Fruit fly (Drosophila melanogaster) whole organism, embryonic: ENCODE measurements around the gene CG14537.

Source experiments
- Bgb ChIP-seq: fragments of 200-800 bp; sonication (Bioruptor generic); IDR thresholded peaks from 2 replicates; pipeline ENCODE4 v1.3.6; 2022; ENCODE audit warnings: missing biosample characterization, missing genetic modification characterization; ENCODE audit not compliant: partially characterized antibody
- Bteb2 ChIP-seq: fragments of 200-800 bp; sonication (Bioruptor generic); optimal IDR thresholded peaks from 2 replicates; lab custom pipeline; 2016; ENCODE audit warnings: missing biosample characterization, missing genetic modification characterization
- CG13624 ChIP-seq: fragments of 200-800 bp; sonication (Bioruptor generic); optimal IDR thresholded peaks from 2 replicates; lab custom pipeline; 2016; ENCODE audit warnings: missing biosample characterization, missing genetic modification characterization
- CG13894 ChIP-seq: fragments of 200-800 bp; sonication (Bioruptor generic); optimal IDR thresholded peaks from 3 replicates; lab custom pipeline; 2018; ENCODE audit warnings: missing biosample characterization, mild to moderate bottlenecking, missing genetic modification characterization, moderate library complexity
- CG14965 ChIP-seq: fragments of 200-800 bp; sonication (Bioruptor generic); optimal IDR thresholded peaks from 2 replicates; lab custom pipeline; 2016; ENCODE audit warnings: missing biosample characterization, missing genetic modification characterization, borderline replicate concordance
- CG1529 ChIP-seq: fragments of 200-800 bp; sonication (Bioruptor generic); optimal IDR thresholded peaks from 3 replicates; lab custom pipeline; 2018; ENCODE audit warnings: missing biosample characterization, missing genetic modification characterization
- CG1602 ChIP-seq: fragments of 200-800 bp; sonication (Bioruptor generic); optimal IDR thresholded peaks from 3 replicates; lab custom pipeline; 2016; ENCODE audit warnings: missing biosample characterization, missing genetic modification characterization
- CG16815 ChIP-seq: fragments of 200-800 bp; sonication (Bioruptor generic); optimal IDR thresholded peaks from 3 replicates; lab custom pipeline; 2017; ENCODE audit warnings: missing biosample characterization, mild to moderate bottlenecking, missing genetic modification characterization
- CG16863 ChIP-seq: fragments of 200-800 bp; sonication (Bioruptor generic); optimal IDR thresholded peaks from 3 replicates; lab custom pipeline; 2016; ENCODE audit warnings: missing biosample characterization, missing genetic modification characterization
- CG17829 ChIP-seq: fragments of 200-800 bp; optimal IDR thresholded peaks from 2 replicates; lab custom pipeline; 2019; ENCODE audit warnings: missing biosample characterization, mild to moderate bottlenecking, missing genetic modification characterization, moderate library complexity
- CG1792 ChIP-seq: fragments of 200-800 bp; sonication (Bioruptor generic); optimal IDR thresholded peaks from 2 replicates; lab custom pipeline; 2016; ENCODE audit warnings: missing biosample characterization, missing genetic modification characterization
- CG18011 ChIP-seq: fragments of 200-800 bp; sonication (Bioruptor generic); optimal IDR thresholded peaks from 2 replicates; lab custom pipeline; 2017; ENCODE audit warnings: missing biosample characterization, missing genetic modification characterization, mild to moderate bottlenecking, moderate library complexity, missing genotype
- CG2889 ChIP-seq: fragments of 200-800 bp; sonication (Bioruptor generic); IDR thresholded peaks from 3 replicates; pipeline ENCODE4 v1.3.6; 2022; ENCODE audit warnings: missing biosample characterization, missing genetic modification characterization
- CG30431 ChIP-seq: fragments of 200-800 bp; sonication (Bioruptor generic); optimal IDR thresholded peaks from 2 replicates; lab custom pipeline; 2017; ENCODE audit warnings: missing biosample characterization, missing genetic modification characterization
- CG3065 ChIP-seq: fragments of 200-800 bp; sonication (Bioruptor generic); optimal IDR thresholded peaks from 2 replicates; lab custom pipeline; 2016; ENCODE audit warnings: missing biosample characterization, missing genetic modification characterization
- CG3281 ChIP-seq: fragments of 200-800 bp; sonication (Bioruptor generic); optimal IDR thresholded peaks from 3 replicates; lab custom pipeline; 2017; ENCODE audit warnings: missing biosample characterization, mild to moderate bottlenecking, missing genetic modification characterization
- CG33557 ChIP-seq: fragments of 200-800 bp; sonication (Bioruptor generic); optimal IDR thresholded peaks from 2 replicates; lab custom pipeline; 2019; ENCODE audit warnings: missing biosample characterization, mild to moderate bottlenecking, missing genetic modification characterization, moderate library complexity
- CG4328 ChIP-seq: fragments of 200-800 bp; sonication (Bioruptor generic); optimal IDR thresholded peaks from 3 replicates; lab custom pipeline; 2017; ENCODE audit warnings: missing biosample characterization, missing genetic modification reagents, missing genetic modification characterization
- CG6689 ChIP-seq: fragments of 200-800 bp; sonication (Bioruptor generic); IDR thresholded peaks from 2 replicates; pipeline ENCODE4 v1.3.6; 2022; ENCODE audit warnings: missing biosample characterization, missing genetic modification characterization
- CG7271 ChIP-seq: fragments of 200-800 bp; sonication (Bioruptor generic); optimal IDR thresholded peaks from 2 replicates; lab custom pipeline; 2018; ENCODE audit warnings: missing biosample characterization, mild to moderate bottlenecking, missing genetic modification characterization, moderate library complexity
- CG7556 ChIP-seq: fragments of 200-800 bp; sonication (Bioruptor generic); optimal IDR thresholded peaks from 2 replicates; lab custom pipeline; 2017; ENCODE audit warnings: missing biosample characterization, mild to moderate bottlenecking, missing genetic modification characterization
- CG8765 ChIP-seq: fragments of 200-800 bp; sonication (Bioruptor generic); IDR thresholded peaks from 2 replicates; pipeline ENCODE4 v1.3.6; 2022; ENCODE audit warnings: missing biosample characterization, missing genetic modification characterization
- CG9727 ChIP-seq: fragments of 200-800 bp; sonication (Bioruptor generic); optimal IDR thresholded peaks from 3 replicates; lab custom pipeline; 2017; ENCODE audit warnings: missing biosample characterization, mild to moderate bottlenecking, missing genetic modification characterization
- Gsc ChIP-seq: fragments of 200-800 bp; sonication (Bioruptor generic); IDR thresholded peaks from 2 replicates; pipeline ENCODE4 v1.3.6; 2022; ENCODE audit warnings: missing biosample characterization, missing genetic modification characterization
- Kr ChIP-seq: fragments of 200-800 bp; sonication (Bioruptor generic); optimal IDR thresholded peaks from 2 replicates; lab custom pipeline; 2017; ENCODE audit warnings: missing biosample characterization, mild to moderate bottlenecking, missing genetic modification characterization
- Med ChIP-seq: fragments of 200-800 bp; sonication (Bioruptor generic); peaks from one replicate; lab custom pipeline; 2016; ENCODE audit warnings: missing biosample characterization, missing genetic modification characterization, mild to moderate bottlenecking, inconsistent platforms, moderate library complexity
- Oli ChIP-seq: fragments of 200-800 bp; sonication (Bioruptor generic); optimal IDR thresholded peaks from 2 replicates; lab custom pipeline; 2018; ENCODE audit warnings: missing biosample characterization, mild to moderate bottlenecking, missing genetic modification characterization, moderate library complexity
- Sry-δ ChIP-seq: fragments of 200-800 bp; sonication (Bioruptor generic); optimal IDR thresholded peaks from 2 replicates; lab custom pipeline; 2016; ENCODE audit warnings: missing biosample characterization, missing genetic modification characterization
- caup ChIP-seq: fragments of 200-800 bp; sonication (Bioruptor generic); optimal IDR thresholded peaks from 3 replicates; lab custom pipeline; 2017; ENCODE audit warnings: missing biosample characterization, mild to moderate bottlenecking, missing genetic modification characterization, moderate library complexity; ENCODE audit not compliant: severe bottlenecking
- crc ChIP-seq: fragments of 200-800 bp; sonication (Bioruptor generic); optimal IDR thresholded peaks from 2 replicates; lab custom pipeline; 2016; ENCODE audit warnings: missing biosample characterization, missing genetic modification characterization
- dimm ChIP-seq: fragments of 200-800 bp; sonication (Bioruptor generic); IDR thresholded peaks from 2 replicates; pipeline ENCODE4 v1.3.6; 2022; ENCODE audit warnings: missing biosample characterization, missing genetic modification characterization
- dmrt99B ChIP-seq: fragments of 200-800 bp; sonication (Bioruptor generic); optimal IDR thresholded peaks from 2 replicates; lab custom pipeline; 2018; ENCODE audit warnings: missing biosample characterization, mild to moderate bottlenecking, missing genetic modification characterization, moderate library complexity
- esg ChIP-seq: fragments of 200-800 bp; sonication (Bioruptor generic); conservative IDR thresholded peaks from 2 replicates; pipeline ENCODE4 v1.3.6; 2022; ENCODE audit warnings: missing biosample characterization, missing genetic modification characterization
- eve ChIP-seq, 2 experiments: fragments of >200 bp; optimal IDR thresholded peaks; 2 replicates each; lab custom pipeline; 2017; ENCODE audit warnings: missing biosample characterization in 2 of 2, missing genetic modification characterization in 2 of 2
- exex ChIP-seq: fragments of 200-800 bp; sonication (Bioruptor generic); optimal IDR thresholded peaks from 4 replicates; lab custom pipeline; 2018; ENCODE audit warnings: missing biosample characterization, mild to moderate bottlenecking, missing genetic modification characterization, moderate library complexity
- gcm ChIP-seq: fragments of 200-800 bp; sonication (Bioruptor generic); optimal IDR thresholded peaks from 2 replicates; lab custom pipeline; 2019; ENCODE audit warnings: missing biosample characterization, mild to moderate bottlenecking, missing genetic modification characterization, moderate library complexity
- hbn ChIP-seq: fragments of 200-800 bp; sonication (Bioruptor generic); IDR thresholded peaks from 2 replicates; pipeline ENCODE4 v1.3.6; 2022; ENCODE audit warnings: missing biosample characterization, missing genetic modification characterization; ENCODE audit not compliant: partially characterized antibody
- her ChIP-seq: fragments of 200-800 bp; sonication (Bioruptor generic); optimal IDR thresholded peaks from 2 replicates; lab custom pipeline; 2016; ENCODE audit warnings: missing biosample characterization, missing genetic modification characterization
- hth ChIP-seq: fragments of >200 bp; optimal IDR thresholded peaks from 2 replicates; lab custom pipeline; 2017; ENCODE audit warnings: inconsistent platforms
- ind ChIP-seq: fragments of 200-800 bp; sonication (Bioruptor generic); optimal IDR thresholded peaks from 3 replicates; lab custom pipeline; 2016; ENCODE audit warnings: missing biosample characterization, missing genetic modification characterization
- insv ChIP-seq, 2 experiments: fragments of 200-800 bp; sonication (Bioruptor generic); optimal IDR thresholded peaks; 3 replicates each; lab custom pipeline; 2016 to 2018; ENCODE audit warnings: missing biosample characterization in 2 of 2, missing genetic modification characterization in 2 of 2
- jumu ChIP-seq: fragments of 200-800 bp; sonication (Bioruptor generic); optimal IDR thresholded peaks from 3 replicates; lab custom pipeline; 2016; ENCODE audit warnings: missing biosample characterization, missing genetic modification characterization
- kni ChIP-seq: fragments of 200-800 bp; sonication (Bioruptor generic); optimal IDR thresholded peaks from 3 replicates; lab custom pipeline; 2017; ENCODE audit warnings: mild to moderate bottlenecking, missing biosample characterization, missing genetic modification reagents, missing genetic modification characterization
- maf-S ChIP-seq: fragments of 200-800 bp; sonication (Bioruptor generic); optimal IDR thresholded peaks from 2 replicates; lab custom pipeline; 2016; ENCODE audit warnings: missing biosample characterization, missing genetic modification characterization
- pfk ChIP-seq: fragments of 200-800 bp; sonication (Bioruptor generic); optimal IDR thresholded peaks from 2 replicates; lab custom pipeline; 2018; ENCODE audit warnings: missing biosample characterization, mild to moderate bottlenecking, missing genetic modification characterization, moderate library complexity
- run ChIP-seq: fragments of 200-800 bp; sonication (Bioruptor generic); optimal IDR thresholded peaks from 3 replicates; lab custom pipeline; 2018; ENCODE audit warnings: missing biosample characterization, mild to moderate bottlenecking, missing genetic modification characterization
- salm ChIP-seq: fragments of 200-800 bp; sonication (Bioruptor generic); optimal IDR thresholded peaks from 2 replicates; lab custom pipeline; 2018; ENCODE audit warnings: missing biosample characterization, mild to moderate bottlenecking, missing genetic modification characterization
- slbo ChIP-seq: fragments of 200-800 bp; sonication (Bioruptor generic); IDR thresholded peaks from 2 replicates; pipeline ENCODE4 v1.3.6; 2022; ENCODE audit warnings: missing biosample characterization, missing genetic modification characterization
- tap ChIP-seq: fragments of 200-800 bp; optimal IDR thresholded peaks from 3 replicates; lab custom pipeline; 2019; ENCODE audit warnings: missing biosample characterization, mild to moderate bottlenecking, missing genetic modification characterization, moderate library complexity
- tio ChIP-seq: fragments of 200-800 bp; sonication (Bioruptor generic); optimal IDR thresholded peaks from 2 replicates; lab custom pipeline; 2017; ENCODE audit warnings: missing biosample characterization, missing genetic modification characterization, inconsistent platforms
- trem ChIP-seq: fragments of 200-800 bp; optimal IDR thresholded peaks from 3 replicates; lab custom pipeline; 2019; ENCODE audit warnings: missing biosample characterization, mild to moderate bottlenecking, missing genetic modification characterization, moderate library complexity
- twi ChIP-seq: fragments of 200-800 bp; optimal IDR thresholded peaks from 2 replicates; lab custom pipeline; 2019; ENCODE audit warnings: missing biosample characterization, mild to moderate bottlenecking, missing genetic modification characterization, moderate library complexity
- vvl ChIP-seq: fragments of 200-800 bp; sonication (Bioruptor generic); IDR thresholded peaks from 2 replicates; pipeline ENCODE4 v1.3.6; 2022; ENCODE audit warnings: missing biosample characterization, missing genetic modification characterization
- wor ChIP-seq: fragments of 200-800 bp; sonication (Bioruptor generic); IDR thresholded peaks from 2 replicates; pipeline ENCODE4 v1.3.6; 2022; ENCODE audit warnings: missing biosample characterization, missing genetic modification characterization

The CG14537 gene

DNA sequence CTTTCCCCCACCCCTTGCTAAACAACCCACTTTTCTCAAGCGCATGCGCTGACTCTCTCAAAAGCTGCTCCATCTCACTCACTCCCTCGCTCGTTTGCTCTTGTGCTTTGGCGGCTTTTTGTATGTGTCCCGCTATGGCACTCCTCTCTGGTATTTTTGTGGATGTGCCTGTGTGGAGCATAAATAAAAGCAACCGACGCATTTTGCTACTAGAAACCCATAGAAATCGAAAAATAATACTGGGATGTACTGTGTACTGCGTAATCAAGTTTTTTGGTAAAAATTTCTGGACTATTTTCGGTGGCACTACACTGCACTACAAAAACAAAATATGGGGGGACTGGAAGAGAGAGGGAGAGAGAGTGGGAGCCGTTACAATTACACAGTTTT is 30.6 kb upstream of the CG14537 start (continued):
- TF ChIP-seq ind (no peak), CG6689 (GFP tag; lab: Robert Waterston, UW) (no peak), CG3065 (no peak), trem (tag; lab: Kevin White, UChicago) (no peak), CG4328 (no peak), Gsc (GFP tag; lab: Robert Waterston, UW) (no peak), gcm (no peak), CG1792 (GFP tag; lab: Kevin White, UChicago) (no peak), Bgb (GFP tag; lab: Robert Waterston, UW) (peak; percentile 61; the same call in 1 of the 2 replicates), CG8765 (GFP tag; lab: Robert Waterston, UW) (no peak), twi (tag; lab: Kevin White, UChicago) (no peak), CG14965 (GFP tag; lab: Kevin White, UChicago) (no peak), CG1602 (no peak), tio (GFP tag; lab: Kevin White, UChicago) (no peak), Oli (no peak), Med (peak; percentile 91), pfk (GFP tag; lab: Kevin White, UChicago) (peak; percentile 40), CG13894 (tag; lab: Kevin White, UChicago) (peak; percentile 61), CG17829 (tag; lab: Kevin White, UChicago) (no peak), CG30431 (no peak), CG33557 (no peak), wor (GFP tag; lab: Robert Waterston, UW) (no peak), dmrt99B (tag; lab: Kevin White, UChicago) (peak; percentile 14), CG3281 (GFP tag; lab: Kevin White, UChicago) (peak; percentile 28), CG9727 (GFP tag; lab: Kevin White, UChicago) (no peak), slbo (GFP tag; lab: Robert Waterston, UW) (0 out of 2 replicates have a peak, but pooled peaks have one; percentile 10), CG13624 (GFP tag; lab: Kevin White, UChicago) (peak; percentile 61), insv (GFP tag; optimal IDR thresholded peaks at IDR 0.05; lab: Kevin White, UChicago) (no peak), crc (GFP tag; lab: Kevin White, UChicago) (no peak), CG7271 (tag; lab: Kevin White, UChicago) (no peak), hth (lab: Kevin White, UChicago) (no peak), eve (GFP tag; optimal IDR thresholded peaks at IDR 0.05; lab: Kevin White, UChicago) (no peak), her (GFP tag; lab: Kevin White, UChicago) (peak; percentile 5), hbn (peak; percentile 26), vvl (GFP tag; lab: Robert Waterston, UW) (peak; percentile 49; the same call in 1 of the 2 replicates), kni (peak; percentile 86), exex (tag; lab: Kevin White, UChicago) (no peak), tap (tag; lab: Kevin White, UChicago) (peak; percentile 20), CG16863 (GFP tag; lab: Kevin White, UChicago) (no peak)

dm6 chr2L:7810519-7810918 is 29.7 kb upstream of the CG14537 start, which contains the start of gene Cdc14:
Cdc14 (minus strand) TSS chr2L:7810703.
- TF ChIP-seq Bteb2 (no peak), CG2889 (GFP tag; lab: Robert Waterston, UW) (no peak), Sry-δ (GFP tag; lab: Kevin White, UChicago) (peak; percentile 10), salm (no peak), maf-S (no peak), CG18011 (GFP tag; lab: Kevin White, UChicago) (no peak), run (no peak), CG1529 (no peak), CG7556 (GFP tag; lab: Kevin White, UChicago) (no peak), Kr (GFP tag; lab: Kevin White, UChicago) (no peak), dimm (GFP tag; lab: Robert Waterston, UW) (no peak), esg (GFP tag; lab: Robert Waterston, UW) (no peak), jumu (GFP tag; lab: Kevin White, UChicago) (no peak), CG16815 (GFP tag; lab: Kevin White, UChicago) (no peak), caup (GFP tag; lab: Kevin White, UChicago) (peak; percentile 17)
